Fruit fly (Drosophila melanogaster) whole organism, embryonic: Measurements from ENCODE around the gene Reg-2.

ENCODE experiments used
- Aef1 ChIP-seq: fragments of 200-800 bp; sonication (Bioruptor generic); IDR thresholded peaks from 3 replicates; pipeline ENCODE4 v1.3.6; 2022; ENCODE audit warnings: missing biosample characterization, missing genetic modification characterization
- Atf3 ChIP-seq: fragments of 200-800 bp; sonication (Bioruptor generic); optimal IDR thresholded peaks from 3 replicates; lab custom pipeline; 2016; ENCODE audit warnings: missing biosample characterization, missing genetic modification characterization
- Atf6 ChIP-seq: fragments of 200-800 bp; sonication (Bioruptor generic); IDR thresholded peaks from 2 replicates; pipeline ENCODE4 v1.3.6; 2022; ENCODE audit warnings: missing biosample characterization, missing genetic modification characterization
- Awh ChIP-seq: fragments of 200-800 bp; sonication (Bioruptor generic); IDR thresholded peaks from 2 replicates; pipeline ENCODE4, ENCODE4 v1.3.6; 2022; ENCODE audit warnings: missing biosample characterization, missing genetic modification characterization
- BtbVII ChIP-seq: fragments of 200-800 bp; sonication (Bioruptor generic); optimal IDR thresholded peaks from 3 replicates; lab custom pipeline; 2017; ENCODE audit warnings: missing biosample characterization, mild to moderate bottlenecking, missing genetic modification characterization
- CG10147 ChIP-seq: fragments of 200-800 bp; sonication (Bioruptor generic); optimal IDR thresholded peaks from 2 replicates; lab custom pipeline; 2019; ENCODE audit warnings: missing biosample characterization, mild to moderate bottlenecking, missing genetic modification characterization, moderate library complexity
- CG10274 ChIP-seq: fragments of 200-800 bp; sonication (Bioruptor generic); optimal IDR thresholded peaks from 3 replicates; lab custom pipeline; 2017; ENCODE audit warnings: missing biosample characterization, mild to moderate bottlenecking, missing genetic modification characterization
- CG13775 ChIP-seq: fragments of 200-800 bp; sonication (Bioruptor generic); optimal IDR thresholded peaks from 3 replicates; lab custom pipeline; 2017; ENCODE audit warnings: missing biosample characterization, mild to moderate bottlenecking, missing genetic modification characterization
- CG14860 ChIP-seq: fragments of 200-800 bp; sonication (Bioruptor generic); IDR thresholded peaks from 3 replicates; pipeline ENCODE4 v1.3.6; 2022; ENCODE audit warnings: missing biosample characterization, missing genetic modification characterization; ENCODE audit not compliant: partially characterized antibody
- CG1647 ChIP-seq: fragments of 200-800 bp; sonication (Bioruptor generic); optimal IDR thresholded peaks from 3 replicates; lab custom pipeline; 2016; ENCODE audit warnings: missing biosample characterization, missing genetic modification characterization
- CG17328 ChIP-seq: fragments of 200-800 bp; sonication (Bioruptor generic); IDR thresholded peaks from 2 replicates; pipeline ENCODE4 v1.3.6; 2022; ENCODE audit warnings: missing biosample characterization, missing genetic modification characterization
- CG2678 ChIP-seq: fragments of 200-800 bp; sonication (Bioruptor generic); optimal IDR thresholded peaks from 3 replicates; lab custom pipeline; 2019; ENCODE audit warnings: missing biosample characterization, mild to moderate bottlenecking, missing genetic modification characterization, moderate library complexity
- CG32532 ChIP-seq: fragments of 200-800 bp; sonication (Bioruptor generic); IDR thresholded peaks from 2 replicates; pipeline ENCODE4 v1.3.6; 2022; ENCODE audit warnings: missing biosample characterization, missing genetic modification characterization
- CG3281 ChIP-seq: fragments of 200-800 bp; sonication (Bioruptor generic); optimal IDR thresholded peaks from 3 replicates; lab custom pipeline; 2017; ENCODE audit warnings: missing biosample characterization, mild to moderate bottlenecking, missing genetic modification characterization
- CG34376 ChIP-seq: fragments of 200-800 bp; sonication (Bioruptor generic); optimal IDR thresholded peaks from 2 replicates; lab custom pipeline; 2018; ENCODE audit warnings: missing biosample characterization, mild to moderate bottlenecking, missing genetic modification characterization
- CG34422 ChIP-seq: fragments of 200-800 bp; sonication (Bioruptor generic); IDR thresholded peaks from 3 replicates; pipeline ENCODE4 v1.3.6; 2022; ENCODE audit warnings: missing biosample characterization, missing genetic modification characterization
- CG3995 ChIP-seq: fragments of 200-800 bp; sonication (Bioruptor generic); optimal IDR thresholded peaks from 3 replicates; lab custom pipeline; 2016; ENCODE audit warnings: missing biosample characterization, missing genetic modification characterization
- CG5953 ChIP-seq: fragments of 200-800 bp; sonication (Bioruptor generic); IDR thresholded peaks from 2 replicates; pipeline ENCODE4 v1.3.6; 2022; ENCODE audit warnings: missing biosample characterization, missing genetic modification characterization
- CG6813 ChIP-seq: fragments of 200-800 bp; sonication (Bioruptor generic); optimal IDR thresholded peaks from 2 replicates; lab custom pipeline; 2017; ENCODE audit warnings: missing biosample characterization, missing genetic modification characterization, mild to moderate bottlenecking, moderate library complexity, missing genetic modification reagents
- CG9932 ChIP-seq: fragments of 200-800 bp; sonication (Bioruptor generic); IDR thresholded peaks from 2 replicates; pipeline ENCODE4 v1.3.6; 2022; ENCODE audit warnings: missing biosample characterization, missing genetic modification characterization
- Camta ChIP-seq: fragments of 200-800 bp; sonication (Bioruptor generic); optimal IDR thresholded peaks from 2 replicates; lab custom pipeline; 2016; ENCODE audit warnings: missing biosample characterization, missing genetic modification characterization
- CkIIα-i1 ChIP-seq: fragments of 200-800 bp; sonication (Bioruptor generic); IDR thresholded peaks from 2 replicates; pipeline ENCODE4 v1.3.6; 2022; ENCODE audit warnings: missing biosample characterization, missing genetic modification characterization
- Dip2 ChIP-seq: fragments of 200-800 bp; sonication (Bioruptor generic); IDR thresholded peaks from 2 replicates; pipeline ENCODE4 v1.3.6; 2022; ENCODE audit warnings: missing biosample characterization, missing genetic modification characterization
- Drgx ChIP-seq: fragments of 200-800 bp; sonication (Bioruptor generic); IDR thresholded peaks from 2 replicates; pipeline ENCODE4 v1.3.6; 2022; ENCODE audit warnings: missing biosample characterization, missing genetic modification characterization
- Fer1 ChIP-seq: fragments of 200-800 bp; sonication (Bioruptor generic); optimal IDR thresholded peaks from 2 replicates; lab custom pipeline; 2017; ENCODE audit warnings: missing biosample characterization, mild to moderate bottlenecking, missing genetic modification characterization
- HHEX ChIP-seq: fragments of 200-800 bp; sonication (Bioruptor generic); optimal IDR thresholded peaks from 3 replicates; lab custom pipeline; 2017; ENCODE audit warnings: missing biosample characterization, mild to moderate bottlenecking, missing genetic modification characterization, missing genetic modification reagents
- HLH4C ChIP-seq: fragments of 200-800 bp; sonication (Bioruptor generic); IDR thresholded peaks from 3 replicates; pipeline ENCODE4 v1.3.6; 2022; ENCODE audit warnings: missing biosample characterization, missing genetic modification characterization; ENCODE audit not compliant: partially characterized antibody
- HmgD ChIP-seq: fragments of 200-800 bp; sonication (Bioruptor generic); optimal IDR thresholded peaks from 3 replicates; lab custom pipeline; 2016; ENCODE audit warnings: missing biosample characterization, missing genetic modification characterization
- Hmx ChIP-seq: fragments of 200-800 bp; sonication (Bioruptor generic); optimal IDR thresholded peaks from 2 replicates; lab custom pipeline; 2016; ENCODE audit warnings: missing biosample characterization, missing genetic modification characterization
- Lhr ChIP-seq: fragments of 200-800 bp; sonication (Bioruptor generic); optimal IDR thresholded peaks from 3 replicates; lab custom pipeline; 2017; ENCODE audit warnings: mild to moderate bottlenecking, missing biosample characterization, missing genetic modification reagents, missing genetic modification characterization
- Myb ChIP-seq: fragments of 200-800 bp; sonication (Bioruptor generic); optimal IDR thresholded peaks from 2 replicates; lab custom pipeline; 2016; ENCODE audit warnings: missing biosample characterization, missing genetic modification characterization
- Poxn ChIP-seq: fragments of 200-800 bp; sonication (Bioruptor generic); IDR thresholded peaks from 2 replicates; pipeline ENCODE4 v1.3.6; 2022; ENCODE audit warnings: missing biosample characterization, missing genetic modification characterization
- Ptx1 ChIP-seq: fragments of 200-800 bp; sonication (Bioruptor generic); IDR thresholded peaks from 2 replicates; pipeline ENCODE4 v1.3.6; 2022; ENCODE audit warnings: missing biosample characterization, missing genetic modification characterization
- Side ChIP-seq: fragments of 200-800 bp; sonication (Bioruptor generic); optimal IDR thresholded peaks from 2 replicates; lab custom pipeline; 2016; ENCODE audit warnings: missing biosample characterization, missing genetic modification characterization
- abd-A ChIP-seq: fragments of 200-800 bp; sonication (Bioruptor generic); optimal IDR thresholded peaks from 3 replicates; lab custom pipeline; 2019; ENCODE audit warnings: missing biosample characterization, mild to moderate bottlenecking, missing genetic modification characterization, moderate library complexity
- ato ChIP-seq: fragments of 200-800 bp; sonication (Bioruptor generic); IDR thresholded peaks from 2 replicates; pipeline ENCODE4 v1.3.6; 2022; ENCODE audit warnings: missing biosample characterization, missing genetic modification characterization; ENCODE audit not compliant: partially characterized antibody
- cad ChIP-seq: fragments of >200 bp; optimal IDR thresholded peaks from 2 replicates; lab custom pipeline; 2017; ENCODE audit warnings: missing biosample characterization, missing genetic modification characterization
- cwo ChIP-seq: fragments of 200-800 bp; sonication (Bioruptor generic); optimal IDR thresholded peaks from 3 replicates; lab custom pipeline; 2017; ENCODE audit warnings: missing biosample characterization, missing genetic modification characterization, mild to moderate bottlenecking, moderate library complexity, missing genetic modification reagents
- fd102C ChIP-seq: fragments of 200-800 bp; sonication (Bioruptor generic); optimal IDR thresholded peaks from 2 replicates; lab custom pipeline; 2018; ENCODE audit warnings: missing biosample characterization, mild to moderate bottlenecking, missing genetic modification characterization, moderate library complexity
- gce ChIP-seq: fragments of 200-800 bp; sonication (Bioruptor generic); IDR thresholded peaks from 3 replicates; pipeline ENCODE4 v1.3.6; 2022; ENCODE audit warnings: missing biosample characterization, missing genetic modification characterization
- grau ChIP-seq: fragments of 200-800 bp; optimal IDR thresholded peaks from 3 replicates; lab custom pipeline; 2019; ENCODE audit warnings: missing biosample characterization, mild to moderate bottlenecking, missing genetic modification characterization, moderate library complexity
- inv ChIP-seq: fragments of 200-800 bp; sonication (Bioruptor generic); IDR thresholded peaks from 2 replicates; pipeline ENCODE4 v1.3.6; 2022; ENCODE audit warnings: missing biosample characterization, missing genetic modification characterization; ENCODE audit not compliant: partially characterized antibody
- lab ChIP-seq: fragments of 200-800 bp; sonication (Bioruptor generic); optimal IDR thresholded peaks from 3 replicates; lab custom pipeline; 2017; ENCODE audit warnings: missing biosample characterization, missing genetic modification characterization, mild to moderate bottlenecking, moderate library complexity, missing genetic modification reagents
- pb ChIP-seq: fragments of 200-800 bp; sonication (Bioruptor generic); optimal IDR thresholded peaks from 3 replicates; lab custom pipeline; 2016; ENCODE audit warnings: missing biosample characterization, missing genetic modification characterization
- pnt ChIP-seq: fragments of 200-800 bp; sonication (Bioruptor generic); optimal IDR thresholded peaks from 3 replicates; lab custom pipeline; 2016; ENCODE audit warnings: missing biosample characterization, missing genetic modification characterization
- repo ChIP-seq: fragments of 200-800 bp; sonication (Bioruptor generic); optimal IDR thresholded peaks from 2 replicates; lab custom pipeline; 2016; ENCODE audit warnings: missing biosample characterization, missing genetic modification characterization
- sna ChIP-seq: fragments of 200-800 bp; sonication (Bioruptor generic); IDR thresholded peaks from 2 replicates; pipeline ENCODE4 v1.3.6; 2022; ENCODE audit warnings: missing biosample characterization, missing genetic modification characterization; ENCODE audit not compliant: partially characterized antibody
- sqz ChIP-seq: fragments of 200-800 bp; sonication (Bioruptor generic); optimal IDR thresholded peaks from 3 replicates; lab custom pipeline; 2018; ENCODE audit warnings: missing biosample characterization, mild to moderate bottlenecking, missing genetic modification characterization
- zen ChIP-seq: fragments of 200-800 bp; sonication (Bioruptor generic); optimal IDR thresholded peaks from 3 replicates; lab custom pipeline; 2018; ENCODE audit warnings: missing biosample characterization, mild to moderate bottlenecking, missing genetic modification characterization, moderate library complexity

Gene Reg-2

dm6 chr3L:563002-563627, 43.3 kb downstream of the Reg-2 start (continued):
- TF ChIP-seq ato (no peak), BtbVII (no peak), CG14860 (GFP tag; lab: Robert Waterston, UW) (no peak), CkIIα-i1 (no peak), lab (GFP tag; lab: Kevin White, UChicago) (peak; percentile 73), Poxn (GFP tag; lab: Robert Waterston, UW) (no peak), CG13775 (GFP tag; lab: Kevin White, UChicago) (peak; percentile 29), Atf6 (GFP tag; lab: Robert Waterston, UW) (no peak; the same call in 1 of the 2 replicates), grau (tag; lab: Kevin White, UChicago) (peak; percentile 59), Fer1 (GFP tag; lab: Kevin White, UChicago) (peak; percentile 71), Lhr (GFP tag; lab: Kevin White, UChicago) (no peak), Myb (peak; percentile 10), sna (GFP tag; lab: Robert Waterston, UW) (no peak), CG1647 (GFP tag; lab: Kevin White, UChicago) (peak; percentile 48), cwo (GFP tag; lab: Kevin White, UChicago) (peak; percentile 64), gce (GFP tag; lab: Robert Waterston, UW) (peak; percentile 74; the same call in 1 of the 3 replicates), pnt (GFP tag; lab: Kevin White, UChicago) (peak; percentile 42), Dip2 (GFP tag; lab: Robert Waterston, UW) (no peak), sqz (GFP tag; lab: Kevin White, UChicago) (peak; percentile 4), CG17328 (GFP tag; lab: Robert Waterston, UW) (peak; percentile 81), CG2678 (tag; lab: Kevin White, UChicago) (peak; percentile 77), CG34422 (GFP tag; lab: Robert Waterston, UW) (peak; percentile 68; the same call in 2 of the 3 replicates), CG6813 (GFP tag; lab: Kevin White, UChicago) (peak; percentile 29), CG3995 (GFP tag; lab: Kevin White, UChicago) (no peak), Hmx (GFP tag; lab: Kevin White, UChicago) (no peak), inv (GFP tag; lab: Robert Waterston, UW) (no peak), fd102C (GFP tag; lab: Kevin White, UChicago) (no peak), pb (peak; percentile 54), zen (tag; lab: Kevin White, UChicago) (peak; percentile 33), Side (GFP tag; lab: Kevin White, UChicago) (peak; percentile 64), abd-A (tag; lab: Kevin White, UChicago) (no peak), HHEX (peak; percentile 47), repo (peak; percentile 16), Atf3 (GFP tag; lab: Kevin White, UChicago) (no peak), Camta (GFP tag; lab: Kevin White, UChicago) (peak; percentile 2), CG10147 (peak; percentile 67), cad (GFP tag; lab: Kevin White, UChicago) (no peak), CG34376 (no peak), CG9932 (GFP tag; lab: Robert Waterston, UW) (peak; percentile 19; the same call in 1 of the 2 replicates), HmgD (GFP tag; lab: Kevin White, UChicago) (no peak), CG32532 (GFP tag; lab: Robert Waterston, UW) (peak; percentile 76), HLH4C (no peak), Ptx1 (peak; percentile 77), CG5953 (GFP tag; lab: Robert Waterston, UW) (peak; percentile 66; the same call in 1 of the 2 replicates), Aef1 (no peak), Drgx (GFP tag; lab: Robert Waterston, UW) (peak; percentile 92), Awh (peak; percentile 57; the same call in 1 of the 2 replicates), CG10274 (GFP tag; lab: Kevin White, UChicago) (no peak), CG3281 (GFP tag; lab: Kevin White, UChicago) (peak; percentile 61)
